Worm (Caenorhabditis elegans): ENCODE data around the gene Y39E4B.11.

DNA sequence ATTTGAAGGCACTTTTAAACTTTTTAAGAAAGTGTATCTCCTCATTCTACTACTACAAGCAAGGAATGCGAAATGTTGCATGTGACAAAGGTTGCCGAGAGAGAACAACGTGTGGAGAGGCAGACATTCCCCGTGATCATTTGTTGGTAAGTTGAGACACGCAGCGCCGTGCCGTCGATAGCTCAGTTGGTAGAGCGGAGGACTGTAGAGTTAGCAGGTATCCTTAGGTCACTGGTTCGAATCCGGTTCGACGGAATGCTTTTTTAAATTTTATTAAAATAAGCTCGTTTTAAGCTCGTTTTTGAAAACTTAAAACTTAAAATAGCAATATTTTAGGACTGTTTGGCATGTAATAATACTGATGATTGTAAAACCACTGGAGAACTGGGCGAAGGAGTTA is 19.6 kb downstream of the Y39E4B.11 start:
- no peak for TF ChIP-seq aha-1 (tag; optimal IDR thresholded peaks at IDR 0.05)
- no peak for TF ChIP-seq lin-14 (GFP tag; optimal IDR thresholded peaks at IDR 0.05)
- no peak for TF ChIP-seq ceh-82 (tag; optimal IDR thresholded peaks at IDR 0.05)
- no peak for TF ChIP-seq sptf-1 (tag; optimal IDR thresholded peaks at IDR 0.05)
- no peak for TF ChIP-seq ces-1 (GFP tag; optimal IDR thresholded peaks at IDR 0.05)
- TF ChIP-seq fkh-8 (tag; optimal IDR thresholded peaks at IDR 0.05), result no peak
- no peak for TF ChIP-seq hpl-2 (GFP tag; optimal IDR thresholded peaks at IDR 0.05)

Measured in whole organism, L1 larva.